Fruit fly (Drosophila melanogaster): ENCODE measurements around the gene Zmynd8.
A peak's percentile ranks its signal among the peaks of the same experiment; 100 is the strongest.

Zmynd8 gene

DNA sequence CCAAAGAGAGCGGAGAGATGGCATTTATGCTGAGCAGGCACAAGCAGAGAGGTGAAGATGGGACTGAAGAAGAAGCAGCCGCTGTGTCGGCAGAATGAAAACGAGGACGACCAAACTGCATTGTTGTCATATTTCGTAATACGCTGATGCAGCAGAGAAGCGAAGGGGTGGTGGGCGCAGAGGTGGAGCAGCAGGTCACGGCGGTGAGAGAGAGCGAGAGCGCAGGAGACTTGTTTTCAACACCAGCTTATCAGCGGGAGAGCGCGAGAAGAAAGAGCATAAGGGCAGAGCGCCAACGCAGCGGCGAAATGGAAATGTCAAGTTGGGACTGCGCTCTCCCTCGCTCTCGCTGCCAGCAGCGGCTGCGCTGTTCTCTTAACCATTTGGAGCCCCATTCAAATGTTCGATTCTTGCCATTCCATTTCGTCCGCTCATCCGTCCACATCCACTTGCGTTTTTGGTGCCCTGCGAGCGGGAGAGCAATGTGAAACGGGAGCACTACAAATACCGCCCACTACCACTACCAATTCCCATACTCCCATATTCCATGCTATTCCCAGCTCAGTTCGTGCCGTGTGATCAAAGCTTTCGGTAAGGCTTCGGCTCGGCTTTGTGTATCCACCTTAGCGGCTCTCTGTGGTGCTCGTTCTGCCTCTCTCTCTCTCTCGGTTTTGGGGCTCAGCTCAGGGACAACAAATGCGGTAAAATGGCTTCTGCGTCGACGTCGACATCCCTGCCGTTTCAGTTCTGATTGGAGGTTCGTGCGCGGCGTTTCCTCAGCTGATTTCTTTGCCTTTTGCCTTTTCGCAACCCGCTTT is 44.2 kb downstream of the Zmynd8 start, which contains the start of gene ttk (continued):
- TF ChIP-seq z (GFP tag; IDR thresholded peaks at IDR 0.05), result 0 out of 3 replicates have a peak, but pooled peaks have one; percentile 11
- TF ChIP-seq MTF-1 (GFP tag; optimal IDR thresholded peaks at IDR 0.05; ENCODE audit: borderline replicate concordance), result no peak
- TF ChIP-seq gsb-n (tag; optimal IDR thresholded peaks at IDR 0.05), result no peak
- no peak for TF ChIP-seq gsb (GFP tag; IDR thresholded peaks at IDR 0.05)
- TF ChIP-seq Atf-2 (GFP tag; optimal IDR thresholded peaks at IDR 0.05), result no peak
- peak; percentile 44 for TF ChIP-seq unc-4 (GFP tag; IDR thresholded peaks at IDR 0.05; ENCODE audit: partially characterized antibody)
- no peak for TF ChIP-seq CG18011 (GFP tag; optimal IDR thresholded peaks at IDR 0.05)
- no peak for TF ChIP-seq CG4820 (GFP tag; optimal IDR thresholded peaks at IDR 0.05)
- no peak for TF ChIP-seq h (optimal IDR thresholded peaks at IDR 0.05)
- TF ChIP-seq Six4 (GFP tag; optimal IDR thresholded peaks at IDR 0.05), result no peak
- no peak for TF ChIP-seq lmd (GFP tag; IDR thresholded peaks at IDR 0.05)
- no peak for TF ChIP-seq pnt (GFP tag; optimal IDR thresholded peaks at IDR 0.05)
- no peak for TF ChIP-seq sima (GFP tag; optimal IDR thresholded peaks at IDR 0.05)
- TF ChIP-seq fd64A (GFP tag; optimal IDR thresholded peaks at IDR 0.05), result peak; percentile 13
- TF ChIP-seq CG8478 (optimal IDR thresholded peaks at IDR 0.05), result no peak
- TF ChIP-seq Eip74EF (GFP tag; optimal IDR thresholded peaks at IDR 0.05), result peak in 1 of 2 experiments; percentile 16
- no peak for TF ChIP-seq tx (GFP tag; optimal IDR thresholded peaks at IDR 0.05)
- no peak for TF ChIP-seq cad (GFP tag; optimal IDR thresholded peaks at IDR 0.05)
- TF ChIP-seq ems (GFP tag; optimal IDR thresholded peaks at IDR 0.05), result no peak
- peak; percentile 87 for TF ChIP-seq Deaf1 (tag; optimal IDR thresholded peaks at IDR 0.05)
- no peak for TF ChIP-seq CG17568 (GFP tag; optimal IDR thresholded peaks at IDR 0.05)
- no peak for TF ChIP-seq CG3838 (GFP tag; optimal IDR thresholded peaks at IDR 0.05)
- peak; percentile 41 for TF ChIP-seq hbn (GFP tag; IDR thresholded peaks at IDR 0.05; ENCODE audit: partially characterized antibody)
- TF ChIP-seq Gsc (GFP tag; IDR thresholded peaks at IDR 0.05), result no peak
- TF ChIP-seq dpn (GFP tag; optimal IDR thresholded peaks at IDR 0.05), result no peak
- no peak for TF ChIP-seq CG9817 (tag; optimal IDR thresholded peaks at IDR 0.05)
- peak; percentile 8; the same call in 1 of the 3 replicates for TF ChIP-seq ci (GFP tag; IDR thresholded peaks at IDR 0.05)
- no peak for TF ChIP-seq Aef1 (GFP tag; IDR thresholded peaks at IDR 0.05)
- TF ChIP-seq Dek (tag; optimal IDR thresholded peaks at IDR 0.05), result no peak
- no peak for TF ChIP-seq CG11723 (GFP tag; optimal IDR thresholded peaks at IDR 0.05)
- no peak for TF ChIP-seq Atf6 (GFP tag; IDR thresholded peaks at IDR 0.05)
- no peak for TF ChIP-seq CG6854 (GFP tag; optimal IDR thresholded peaks at IDR 0.05)
- TF ChIP-seq salm (tag; optimal IDR thresholded peaks at IDR 0.05), result peak; percentile 15
- no peak for TF ChIP-seq Rx (GFP tag; IDR thresholded peaks at IDR 0.05)
- no peak for TF ChIP-seq croc (GFP tag; conservative IDR thresholded peaks at IDR 0.05)
- TF ChIP-seq Hmr (GFP tag; optimal IDR thresholded peaks at IDR 0.05), result no peak
- peak; percentile 78 for TF ChIP-seq Adf1 (GFP tag; IDR thresholded peaks at IDR 0.05)
- TF ChIP-seq sug (tag; optimal IDR thresholded peaks at IDR 0.05), result no peak
- TF ChIP-seq CG33557 (GFP tag; optimal IDR thresholded peaks at IDR 0.05), result no peak
- 0 out of 2 replicates have a peak, but pooled peaks have one; percentile 22 for TF ChIP-seq bbx (GFP tag; IDR thresholded peaks at IDR 0.05; ENCODE audit: partially characterized antibody)
- peak; percentile 36; the same call in 1 of the 2 replicates for TF ChIP-seq seq (GFP tag; IDR thresholded peaks at IDR 0.05)
- peak; percentile 0 for TF ChIP-seq Nf-YB (GFP tag; optimal IDR thresholded peaks at IDR 0.05)
- no peak for TF ChIP-seq klu (GFP tag; IDR thresholded peaks at IDR 0.05)
- no peak for TF ChIP-seq CG7928 (GFP tag; optimal IDR thresholded peaks at IDR 0.05)
- TF ChIP-seq crol (GFP tag; IDR thresholded peaks at IDR 0.05), result peak; percentile 96
- peak; percentile 45 for TF ChIP-seq cg (GFP tag; optimal IDR thresholded peaks at IDR 0.05)
- TF ChIP-seq Ptx1 (GFP tag; IDR thresholded peaks at IDR 0.05), result no peak
- no peak for TF ChIP-seq chif (GFP tag; optimal IDR thresholded peaks at IDR 0.05)
- TF ChIP-seq slou (GFP tag; optimal IDR thresholded peaks at IDR 0.05), result no peak
- no peak for TF ChIP-seq ab (GFP tag; optimal IDR thresholded peaks at IDR 0.05)

Data from whole organism, embryonic.